Worm (Caenorhabditis elegans): ENCODE data around the gene pqn-74.

Gene pqn-74

DNA sequence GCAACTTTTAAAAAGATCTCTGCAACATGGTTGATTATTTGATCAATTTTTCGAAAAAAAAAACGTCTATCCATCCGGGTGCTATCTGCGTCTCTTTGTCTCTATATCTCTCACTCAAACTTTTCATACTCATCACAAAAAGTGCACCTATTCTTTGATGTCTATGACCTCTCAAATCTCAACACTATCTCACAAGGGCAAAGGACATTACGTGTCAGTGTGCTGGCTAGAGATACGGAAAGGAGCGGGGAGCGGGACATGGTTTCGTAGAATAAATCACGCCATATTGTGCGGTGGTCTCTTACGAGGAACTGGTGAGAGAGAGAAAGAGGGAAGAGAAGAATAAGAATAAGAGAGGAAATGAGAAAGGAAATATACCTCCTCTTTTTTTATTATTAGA lies 8.8 kb downstream of the pqn-74 start (continued):
- TF ChIP-seq ceh-16 (tag; optimal IDR thresholded peaks at IDR 0.05) (no peak), nhr-6 (tag; optimal IDR thresholded peaks at IDR 0.05) (peak; percentile 69), R02D3.7 (tag; optimal IDR thresholded peaks at IDR 0.05) (no peak), blmp-1 (tag; optimal IDR thresholded peaks at IDR 0.05; ENCODE audit: insufficient read depth) (peak; percentile 36), egl-27 (tag; optimal IDR thresholded peaks at IDR 0.05) (peak; percentile 85), snpc-4 (tag; optimal IDR thresholded peaks at IDR 0.05) (no peak), nhr-237 (tag; optimal IDR thresholded peaks at IDR 0.05) (no peak), nhr-21 (tag; optimal IDR thresholded peaks at IDR 0.05) (peak; percentile 88), crh-2 (tag; optimal IDR thresholded peaks at IDR 0.05) (peak; percentile 98)

DNA sequence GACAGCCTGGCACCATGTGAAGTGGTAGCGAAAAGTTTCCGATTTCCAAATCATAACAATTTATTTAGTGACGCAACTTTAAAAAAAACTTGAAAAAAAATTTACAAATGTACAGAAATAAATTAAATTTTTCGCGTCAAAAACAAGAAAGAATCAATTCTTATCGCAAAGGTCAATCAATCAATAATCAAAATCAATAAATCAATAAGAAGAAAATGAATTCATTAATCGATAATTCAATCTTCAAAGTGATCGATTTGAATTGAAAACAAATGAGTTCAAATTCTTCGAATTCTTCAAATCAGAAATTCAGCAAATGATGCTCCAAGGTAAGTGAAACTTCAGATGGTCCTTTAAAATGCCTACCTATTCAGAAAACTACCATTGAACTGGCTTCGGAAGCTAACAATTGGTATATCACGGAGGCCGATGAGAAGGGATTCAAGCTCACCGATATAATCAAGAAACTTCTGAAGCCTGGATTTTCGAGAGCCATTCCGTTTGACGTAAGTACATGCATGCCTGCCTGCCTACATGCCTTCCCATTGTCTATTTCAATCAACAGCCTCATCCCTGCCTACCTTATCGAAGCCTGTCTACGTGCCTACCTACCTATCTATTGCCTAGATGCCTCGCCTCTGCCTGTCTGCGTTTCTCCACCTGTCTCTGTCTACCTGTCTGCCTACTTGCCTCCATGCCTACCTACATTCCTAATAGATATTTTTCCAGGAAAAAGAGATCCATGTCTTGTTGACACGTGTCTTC lies 11.1 kb downstream of the pqn-74 start:
- no peak for TF ChIP-seq gmeb-1 (tag; optimal IDR thresholded peaks at IDR 0.05)
- TF ChIP-seq sem-4 (tag; optimal IDR thresholded peaks at IDR 0.05) = no peak
- TF ChIP-seq skn-1 (tag; optimal IDR thresholded peaks at IDR 0.05) = no peak
- TF ChIP-seq nhr-129 (tag; optimal IDR thresholded peaks at IDR 0.05) = no peak
- TF ChIP-seq lin-13 (GFP tag; optimal IDR thresholded peaks at IDR 0.05) = no peak
- TF ChIP-seq F13H6.1 (tag; optimal IDR thresholded peaks at IDR 0.05) = no peak
- no peak for TF ChIP-seq ceh-16 (tag; optimal IDR thresholded peaks at IDR 0.05)
- no peak for TF ChIP-seq snpc-4 (tag; optimal IDR thresholded peaks at IDR 0.05)

DNA sequence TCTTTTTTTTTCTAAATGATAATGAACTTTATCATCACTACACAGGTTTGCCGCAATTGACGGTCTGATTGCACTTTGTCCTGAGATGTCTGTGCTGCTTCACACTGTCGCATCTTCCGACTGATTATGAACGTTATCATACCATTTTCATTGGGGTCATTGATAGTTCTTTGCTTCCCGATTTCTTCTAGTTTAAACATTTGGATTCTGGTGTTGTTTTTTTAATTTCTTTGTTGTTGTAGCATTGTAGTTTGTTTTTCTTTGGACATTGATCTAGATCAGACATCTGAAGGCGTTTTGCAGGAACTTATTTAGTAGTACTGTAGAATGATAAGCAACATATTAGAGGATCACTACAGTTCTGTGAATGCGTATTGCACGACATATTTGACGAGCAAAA lies 12.4 kb downstream of the pqn-74 start:
- no peak for TF ChIP-seq ztf-1 (GFP tag; conservative IDR thresholded peaks at IDR 0.05)
- peak; percentile 60 for TF ChIP-seq lin-13 (GFP tag; optimal IDR thresholded peaks at IDR 0.05)
- peak; percentile 59 for TF ChIP-seq nhr-129 (tag; optimal IDR thresholded peaks at IDR 0.05)
- peak; percentile 67 for TF ChIP-seq skn-1 (tag; optimal IDR thresholded peaks at IDR 0.05)
- TF ChIP-seq lsy-2 (tag; optimal IDR thresholded peaks at IDR 0.05) = peak in 1 of 2 experiments; percentile 43
- peak; percentile 88 for TF ChIP-seq nhr-21 (tag; optimal IDR thresholded peaks at IDR 0.05)
- TF ChIP-seq sma-9 (GFP tag; optimal IDR thresholded peaks at IDR 0.05) = peak; percentile 81
- no peak for TF ChIP-seq sma-9 (tag; optimal IDR thresholded peaks at IDR 0.05)
- TF ChIP-seq egl-27 (tag; optimal IDR thresholded peaks at IDR 0.05) = peak; percentile 22
- peak; percentile 42 for TF ChIP-seq nhr-6 (tag; optimal IDR thresholded peaks at IDR 0.05)
- TF ChIP-seq nhr-12 (tag; optimal IDR thresholded peaks at IDR 0.05) = no peak
- TF ChIP-seq fos-1 (tag; optimal IDR thresholded peaks at IDR 0.05) = peak; percentile 86
- TF ChIP-seq crh-2 (tag; optimal IDR thresholded peaks at IDR 0.05) = peak; percentile 92
- TF ChIP-seq sma-3 (GFP tag; optimal IDR thresholded peaks at IDR 0.05) = peak; percentile 61
- TF ChIP-seq ama-1 (optimal IDR thresholded peaks at IDR 0.05) = peak; percentile 18
- peak; percentile 40 for TF ChIP-seq nhr-25 (tag; optimal IDR thresholded peaks at IDR 0.05)
- no peak for TF ChIP-seq nhr-77 (tag; optimal IDR thresholded peaks at IDR 0.05)
- peak; percentile 51 for TF ChIP-seq gmeb-1 (tag; optimal IDR thresholded peaks at IDR 0.05)
- TF ChIP-seq elt-3 (tag; optimal IDR thresholded peaks at IDR 0.05) = no peak
- TF ChIP-seq blmp-1 (tag; optimal IDR thresholded peaks at IDR 0.05; ENCODE audit: insufficient read depth) = peak; percentile 6
- no peak for TF ChIP-seq ceh-82 (tag; optimal IDR thresholded peaks at IDR 0.05)
- peak; percentile 8 for TF ChIP-seq Y55F3AM.14 (GFP tag; optimal IDR thresholded peaks at IDR 0.05)

DNA sequence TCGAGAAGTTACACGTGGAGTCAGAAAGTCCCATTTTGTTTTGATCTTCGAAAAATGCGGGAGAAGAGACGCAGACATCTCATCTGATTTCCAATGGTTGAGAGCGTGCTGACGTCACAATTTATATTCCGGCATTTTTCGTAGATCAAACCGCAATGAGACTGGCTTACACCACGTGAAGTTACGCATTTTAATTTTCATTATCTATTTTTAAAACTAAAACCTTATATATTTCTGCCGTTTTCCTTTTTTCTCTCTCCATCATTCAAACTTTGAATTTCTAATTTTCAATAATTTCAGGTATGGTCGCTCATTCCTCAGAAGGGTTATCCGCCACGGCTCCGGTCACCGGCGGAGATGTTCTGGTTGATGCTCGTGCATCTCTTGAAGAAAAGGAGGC lies 15.9 kb downstream of the pqn-74 start, which contains the start of gene fat-1:
Gene fat-1, plus strand, starts transcription at position 301 of the 400 bp plus-strand sequence.
- no peak for TF ChIP-seq aly-2 (tag; optimal IDR thresholded peaks at IDR 0.05)
- no peak for TF ChIP-seq dmd-4 (tag; optimal IDR thresholded peaks at IDR 0.05)
- TF ChIP-seq lsy-2 (tag; optimal IDR thresholded peaks at IDR 0.05) = no peak
- no peak for TF ChIP-seq nhr-77 (tag; optimal IDR thresholded peaks at IDR 0.05)
- TF ChIP-seq nhr-12 (tag; optimal IDR thresholded peaks at IDR 0.05) = no peak
- TF ChIP-seq nhr-237 (tag; optimal IDR thresholded peaks at IDR 0.05) = no peak
- TF ChIP-seq ama-1 (optimal IDR thresholded peaks at IDR 0.05) = no peak
- TF ChIP-seq nhr-6 (tag; optimal IDR thresholded peaks at IDR 0.05) = no peak
- TF ChIP-seq ceh-16 (tag; optimal IDR thresholded peaks at IDR 0.05) = no peak
- no peak for TF ChIP-seq ztf-1 (GFP tag; conservative IDR thresholded peaks at IDR 0.05)
- no peak for TF ChIP-seq ztf-4 (tag; optimal IDR thresholded peaks at IDR 0.05)
- no peak for TF ChIP-seq ceh-82 (tag; optimal IDR thresholded peaks at IDR 0.05)
- TF ChIP-seq nhr-11 (tag; optimal IDR thresholded peaks at IDR 0.05) = no peak
- no peak for TF ChIP-seq Y55F3AM.14 (GFP tag; optimal IDR thresholded peaks at IDR 0.05)
- TF ChIP-seq nhr-129 (tag; optimal IDR thresholded peaks at IDR 0.05) = no peak

DNA sequence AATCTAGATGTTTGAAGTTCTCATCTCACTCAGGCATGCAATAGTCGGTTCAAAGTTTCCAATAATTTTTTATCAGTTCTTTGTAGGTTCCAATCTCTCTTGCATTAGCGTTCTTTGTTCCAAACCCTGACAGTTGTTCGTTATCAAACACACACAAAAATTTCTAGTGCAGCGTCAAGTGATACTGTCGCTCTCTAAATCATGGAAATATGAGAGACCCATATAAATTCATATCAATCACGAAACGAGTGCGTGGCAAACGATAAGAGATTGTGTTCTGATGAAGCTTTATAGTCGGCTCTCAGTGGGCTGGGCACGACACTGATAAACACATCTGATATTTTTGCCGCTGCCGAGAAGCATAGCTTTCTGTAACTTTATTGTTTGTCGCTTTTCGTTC lies 17.0 kb downstream of the pqn-74 start:
- peak; percentile 73 for TF ChIP-seq sma-9 (GFP tag; optimal IDR thresholded peaks at IDR 0.05)
- no peak for TF ChIP-seq sma-9 (tag; optimal IDR thresholded peaks at IDR 0.05)
- no peak for TF ChIP-seq nhr-12 (tag; optimal IDR thresholded peaks at IDR 0.05)
- peak; percentile 88 for TF ChIP-seq fos-1 (tag; optimal IDR thresholded peaks at IDR 0.05)
- no peak for TF ChIP-seq mbf-1 (tag; optimal IDR thresholded peaks at IDR 0.05)
- TF ChIP-seq lsy-2 (tag; optimal IDR thresholded peaks at IDR 0.05) = peak in 1 of 2 experiments; percentile 8
- TF ChIP-seq nhr-21 (tag; optimal IDR thresholded peaks at IDR 0.05) = peak; percentile 0
- TF ChIP-seq C34F6.9 (tag; optimal IDR thresholded peaks at IDR 0.05) = peak; percentile 9
- TF ChIP-seq unc-62 (GFP tag; optimal IDR thresholded peaks at IDR 0.05) = no peak
- TF ChIP-seq crh-2 (tag; optimal IDR thresholded peaks at IDR 0.05) = peak; percentile 93
- TF ChIP-seq sma-3 (GFP tag; optimal IDR thresholded peaks at IDR 0.05) = peak; percentile 23
- peak; percentile 60 for TF ChIP-seq F13H6.1 (tag; optimal IDR thresholded peaks at IDR 0.05)
- peak; percentile 11 for TF ChIP-seq lin-13 (GFP tag; optimal IDR thresholded peaks at IDR 0.05)
- peak; percentile 22 for TF ChIP-seq nhr-129 (tag; optimal IDR thresholded peaks at IDR 0.05)
- TF ChIP-seq ztf-1 (GFP tag; conservative IDR thresholded peaks at IDR 0.05) = no peak
